Fruit fly (Drosophila melanogaster): ENCODE measurements around the gene CG42813.

DNA sequence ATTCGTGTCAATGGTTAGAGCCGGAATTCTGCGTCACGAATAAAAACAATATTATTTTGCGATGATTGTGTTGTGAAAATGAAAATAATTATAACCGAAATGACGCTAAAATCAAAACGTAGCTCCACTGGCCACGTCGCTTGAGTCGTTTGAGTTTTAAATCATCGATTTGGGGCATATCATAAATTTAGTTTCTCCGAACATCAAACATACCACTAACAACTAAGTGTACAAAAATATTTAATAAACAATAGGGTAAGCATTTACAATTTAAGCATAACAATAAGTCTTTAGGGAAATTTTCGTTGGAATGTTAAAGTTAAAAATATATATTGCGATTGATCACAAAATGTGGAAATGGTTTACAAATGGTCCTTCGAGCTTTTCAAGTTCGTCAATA is 22.5 kb upstream of the CG42813 start, which contains the start of the genes TTLL6B and TfIIA-L:
- TF ChIP-seq Aef1 (GFP tag; IDR thresholded peaks at IDR 0.05) (no peak), CG4707 (GFP tag; optimal IDR thresholded peaks at IDR 0.05) (no peak), Awh (GFP tag; IDR thresholded peaks at IDR 0.05) (no peak), CG10267 (tag; optimal IDR thresholded peaks at IDR 0.05) (no peak), gcm2 (GFP tag; optimal IDR thresholded peaks at IDR 0.05) (no peak), HLH4C (GFP tag; IDR thresholded peaks at IDR 0.05; ENCODE audit: partially characterized antibody) (no peak), Dfd (GFP tag; optimal IDR thresholded peaks at IDR 0.05) (no peak)
